Worm (Caenorhabditis elegans) whole organism, late embryonic: ENCODE measurements around the gene C45H4.21.

Experiments
- K09A11.1 ChIP-seq: sonication (generic microtip); optimal IDR thresholded peaks from 2 replicates; lab custom pipeline; 2017; ENCODE audit warnings: antibody characterized with exemption, mild to moderate bottlenecking, missing genetic modification characterization, missing compliant biosample characterization; ENCODE audit not compliant: insufficient read depth
- ama-1 ChIP-seq: fragments of 150-350 bp; optimal IDR thresholded peaks from 2 replicates; lab custom pipeline; 2014
- ceh-6 ChIP-seq: fragments of 200-800 bp; sonication (Bioruptor generic); optimal IDR thresholded peaks from 2 replicates; lab custom pipeline; 2018; ENCODE audit warnings: mild to moderate bottlenecking, missing genetic modification characterization, missing compliant biosample characterization
- hlh-13 ChIP-seq: fragments of 200-800 bp; sonication (Bioruptor generic); optimal IDR thresholded peaks from 2 replicates; lab custom pipeline; 2018; ENCODE audit warnings: mild to moderate bottlenecking, missing genetic modification characterization, missing compliant biosample characterization
- nfya-1 ChIP-seq: sonication (generic microtip); optimal IDR thresholded peaks from 2 replicates; lab custom pipeline; 2017; ENCODE audit warnings: missing genetic modification characterization, mild to moderate bottlenecking, missing compliant biosample characterization, antibody characterized with exemption, moderate library complexity
- nhr-11 ChIP-seq: fragments of 150-350 bp; optimal IDR thresholded peaks from 2 replicates; lab custom pipeline; 2014; ENCODE audit warnings: missing biosample characterization, missing genetic modification characterization
- npax-4 ChIP-seq: sonication (generic microtip); optimal IDR thresholded peaks from 2 replicates; lab custom pipeline; 2016; ENCODE audit warnings: missing genetic modification characterization, missing compliant biosample characterization
- pqm-1 ChIP-seq: sonication (generic microtip); optimal IDR thresholded peaks from 2 replicates; lab custom pipeline; 2016; ENCODE audit warnings: missing genetic modification characterization, missing compliant biosample characterization
- sdc-2 ChIP-seq: sonication (generic microtip); optimal IDR thresholded peaks from 2 replicates; lab custom pipeline; 2016; ENCODE audit warnings: missing genotype, missing genetic modification characterization, missing compliant biosample characterization

ce11 chrV:2139918-2140317 lies 9.4 kb downstream of the C45H4.21 start, which contains the start of gene F22F7.7:
- no peak for TF ChIP-seq hlh-13 (GFP tag; lab: Kevin White, UChicago)
- no peak for TF ChIP-seq sdc-2
- no peak for TF ChIP-seq npax-4 (tag; lab: Kevin White, UChicago)
- no peak for TF ChIP-seq ama-1
- no peak for TF ChIP-seq pqm-1 (tag; lab: Kevin White, UChicago)
- TF ChIP-seq nhr-11 (tag; lab: Kevin White, UChicago): no peak
- TF ChIP-seq K09A11.1 (tag; lab: Kevin White, UChicago): no peak
- no peak for TF ChIP-seq nfya-1
- TF ChIP-seq ceh-6 (GFP tag; lab: Kevin White, UChicago): no peak
